Worm (Caenorhabditis elegans) whole organism, L4 larva: ENCODE data around the gene hda-11.

ENCODE experiments used
- F10B5.3 ChIP-seq: sonication (generic microtip); optimal IDR thresholded peaks from 2 replicates; lab custom pipeline; 2016; ENCODE audit warnings: mild to moderate bottlenecking, missing genetic modification characterization, missing compliant biosample characterization
- aha-1 ChIP-seq: fragments of 150-350 bp; peaks from one replicate; lab custom pipeline; 2014; ENCODE audit warnings: missing biosample characterization, missing genetic modification characterization
- daf-19 ChIP-seq: fragments of 200-800 bp; sonication (Bioruptor generic); conservative IDR thresholded peaks from 2 replicates; pipeline ENCODE4 v1.3.6; 2022; ENCODE audit warnings: missing genetic modification characterization, missing compliant biosample characterization
- dve-1 ChIP-seq: sonication (generic microtip); optimal IDR thresholded peaks from 2 replicates; lab custom pipeline; 2017; ENCODE audit warnings: antibody characterized with exemption, mild to moderate bottlenecking, missing genetic modification characterization, missing compliant biosample characterization; ENCODE audit not compliant: insufficient read depth
- fkh-10 ChIP-seq: fragments of 150-350 bp; optimal IDR thresholded peaks from 2 replicates; lab custom pipeline; 2014; ENCODE audit warnings: missing biosample characterization, missing genetic modification reagents, missing genetic modification characterization
- lin-13 ChIP-seq: fragments of 150-350 bp; optimal IDR thresholded peaks from 2 replicates; lab custom pipeline; 2014; ENCODE audit warnings: missing biosample characterization, missing genetic modification reagents, missing genetic modification characterization
- lin-29 ChIP-seq: fragments of 200-800 bp; sonication (Bioruptor generic); IDR thresholded peaks from 2 replicates; pipeline ENCODE4 v1.3.6; 2022; ENCODE audit warnings: missing genetic modification reagents, missing genetic modification characterization, missing compliant biosample characterization
- madf-5 ChIP-seq, 2 experiments: fragments of 200-800 bp; sonication (Bioruptor generic); IDR thresholded peaks; 2 replicates each; pipeline ENCODE4 v1.3.6; 2022; ENCODE audit warnings: missing compliant biosample characterization in 2 of 2, missing genetic modification characterization in 2 of 2
- madf-9 ChIP-seq: fragments of 200-800 bp; sonication (Bioruptor generic); conservative IDR thresholded peaks from 2 replicates; pipeline ENCODE4 v1.3.6; 2022; ENCODE audit warnings: missing genetic modification reagents, missing genetic modification characterization, missing compliant biosample characterization
- nhr-11 ChIP-seq: fragments of 150-350 bp; optimal IDR thresholded peaks from 2 replicates; lab custom pipeline; 2014; ENCODE audit warnings: missing biosample characterization, missing genetic modification characterization
- pha-4 ChIP-seq, 2 experiments: fragments of 150-350 bp in 1 of 2; fragments of 200-800 bp in 1 of 2; sonication (Bioruptor generic) in 1 of 2; IDR thresholded peaks in 1 of 2; optimal IDR thresholded peaks in 1 of 2; 2 replicates each; pipeline versions ENCODE4 v1.3.6 to Lab custom; 2014 to 2022; ENCODE audit warnings: missing genetic modification characterization in 2 of 2, missing genetic modification reagents in 2 of 2, missing biosample characterization in 1 of 2, missing compliant biosample characterization in 1 of 2
- saeg-2 ChIP-seq: fragments of 200-800 bp; sonication (Bioruptor generic); IDR thresholded peaks from 2 replicates; pipeline ENCODE4 v1.3.6; 2022; ENCODE audit warnings: missing genetic modification reagents, missing genetic modification characterization, missing compliant biosample characterization
- set-16 ChIP-seq: fragments of 200-800 bp; sonication (Bioruptor generic); IDR thresholded peaks from 2 replicates; pipeline ENCODE4 v1.3.6; 2022; ENCODE audit warnings: missing genetic modification reagents, missing genetic modification characterization, missing compliant biosample characterization
- unc-62 ChIP-seq, 3 experiments: fragments of 150-350 bp in 1 of 3; sonication (generic microtip); optimal IDR thresholded peaks in 2 of 3; peaks in 1 of 3; 1 replicate in 1 of 3; 2 replicates in 2 of 3; lab custom pipeline; 2014 to 2017; ENCODE audit warnings: missing biosample characterization in 3 of 3, missing genetic modification characterization in 3 of 3, missing genetic modification reagents in 3 of 3, missing genotype in 1 of 3
- zag-1 ChIP-seq: fragments of 150-350 bp; optimal IDR thresholded peaks from 2 replicates; lab custom pipeline; 2014; ENCODE audit warnings: missing biosample characterization, missing genetic modification characterization

Gene hda-11

DNA sequence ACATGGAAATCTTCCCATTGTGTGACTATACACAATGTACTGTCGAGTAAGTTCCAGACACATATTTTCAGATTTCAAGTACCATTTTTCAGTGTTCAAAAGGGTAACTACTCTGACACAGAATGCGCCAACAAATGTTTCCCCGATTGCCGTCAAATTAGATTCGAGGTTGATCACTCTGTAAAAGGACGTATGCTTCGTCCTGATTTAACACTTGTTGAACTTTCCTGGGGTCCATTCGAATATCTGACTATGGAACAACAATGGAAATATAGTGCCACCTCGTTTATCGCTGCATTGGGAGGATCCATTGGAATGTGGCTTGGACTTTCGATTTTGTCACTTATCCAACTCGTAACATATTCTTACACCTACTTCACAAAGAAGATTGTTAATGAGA is 48.2 kb downstream of the hda-11 start:
- TF ChIP-seq pha-4 (GFP tag; IDR thresholded peaks at IDR 0.05; lab: Robert Waterston, UW) (no peak), pha-4 (tag; optimal IDR thresholded peaks at IDR 0.05; lab: Kevin White, UChicago) (no peak), madf-5 (GFP tag; IDR thresholded peaks at IDR 0.05; lab: Robert Waterston, UW) (no peak), aha-1 (tag; lab: Kevin White, UChicago) (peak; percentile 32), lin-29 (GFP tag; lab: Robert Waterston, UW) (no peak), zag-1 (tag; lab: Kevin White, UChicago) (no peak), daf-19 (GFP tag; lab: Robert Waterston, UW) (no peak), saeg-2 (GFP tag; lab: Robert Waterston, UW) (no peak), lin-13 (no peak), dve-1 (tag; lab: Kevin White, UChicago) (no peak), F10B5.3 (tag; lab: Kevin White, UChicago) (no peak), unc-62 (GFP tag; optimal IDR thresholded peaks at IDR 0.05 in 1 of 2; lab: Kevin White, UChicago) (peak in 1 of 2 experiments; percentile 91), unc-62 (tag; optimal IDR thresholded peaks at IDR 0.05; lab: Kevin White, UChicago) (no peak)

DNA sequence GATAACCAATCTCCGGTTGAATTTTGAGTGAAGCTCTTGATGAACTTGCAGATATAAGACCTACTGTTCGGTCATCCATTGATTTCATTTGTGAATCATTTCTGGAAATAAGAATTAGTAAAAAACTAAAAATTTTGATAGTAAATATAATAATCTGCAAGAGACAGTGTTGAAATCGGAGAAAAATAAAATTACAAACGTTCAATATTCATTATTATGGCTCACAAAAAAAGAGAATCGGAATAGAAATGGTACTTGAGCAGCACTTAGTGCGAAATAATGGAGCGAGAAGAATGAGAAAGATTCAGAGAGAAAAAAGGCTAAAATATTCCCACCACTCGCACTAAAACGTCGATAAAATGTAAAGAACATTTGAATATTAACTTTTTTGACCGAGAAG is 50.3 kb downstream of the hda-11 start, which contains the start of gene vps-54:
vps-54 (minus strand) TSS at position 101 of the 400 bp plus-strand sequence.
- TF ChIP-seq fkh-10 (no peak), nhr-11 (tag; lab: Kevin White, UChicago) (no peak), madf-9 (GFP tag; lab: Robert Waterston, UW) (no peak), set-16 (GFP tag; lab: Robert Waterston, UW) (no peak)
- TF ChIP-seq, all 104 proteins: peak for 0
